Worm (Caenorhabditis elegans) whole organism, midembryonic: ENCODE results near the gene F15H10.5.

Experiments used
- T22C8.4 ChIP-seq: fragments of 200-800 bp; sonication (Bioruptor generic); IDR thresholded peaks from 2 replicates; pipeline ENCODE4 v1.3.6; 2022; ENCODE audit warnings: missing genetic modification characterization, missing compliant biosample characterization
- cog-1 ChIP-seq: sonication (generic microtip); optimal IDR thresholded peaks from 2 replicates; lab custom pipeline; 2016; ENCODE audit warnings: missing genetic modification characterization, missing compliant biosample characterization
- flt-1 ChIP-seq: fragments of 200-800 bp; sonication (Bioruptor generic); IDR thresholded peaks from 2 replicates; pipeline ENCODE4 v1.3.6; 2022; ENCODE audit warnings: missing genetic modification characterization, missing compliant biosample characterization
- klf-2 ChIP-seq: fragments of 200-800 bp; sonication (Bioruptor generic); conservative IDR thresholded peaks from 2 replicates; pipeline ENCODE4 v1.3.6; 2022; ENCODE audit warnings: missing genetic modification reagents, missing genetic modification characterization, missing compliant biosample characterization
- med-1 ChIP-seq: sonication (generic microtip); optimal IDR thresholded peaks from 2 replicates; lab custom pipeline; 2017; ENCODE audit warnings: missing genetic modification characterization, mild to moderate bottlenecking, missing compliant biosample characterization, antibody characterized with exemption, missing genetic modification reagents; ENCODE audit not compliant: insufficient read depth
- ref-1 ChIP-seq: fragments of 200-800 bp; sonication (Bioruptor generic); conservative IDR thresholded peaks from 2 replicates; pipeline ENCODE4 v1.3.6; 2022; ENCODE audit warnings: missing genetic modification reagents, missing genetic modification characterization, missing compliant biosample characterization
- tab-1 ChIP-seq: fragments of 200-800 bp; sonication (Bioruptor generic); IDR thresholded peaks from 2 replicates; pipeline ENCODE4 v1.3.6; 2022; ENCODE audit warnings: missing genetic modification characterization, missing compliant biosample characterization
- ztf-23 ChIP-seq: fragments of 200-800 bp; sonication (Bioruptor generic); IDR thresholded peaks from 2 replicates; pipeline ENCODE4 v1.3.6; 2022; ENCODE audit warnings: missing genetic modification reagents, missing genetic modification characterization, missing compliant biosample characterization
- ztf-29 ChIP-seq: fragments of 200-800 bp; sonication (Bioruptor generic); IDR thresholded peaks from 2 replicates; pipeline ENCODE4 v1.3.6; 2022; ENCODE audit warnings: missing genetic modification reagents, missing genetic modification characterization, missing compliant biosample characterization

The F15H10.5 gene

ce11 chrV:10383950-10384349, 34.9 kb downstream of the F15H10.5 start, which contains the start of gene spe-10:
Gene spe-10 (plus strand): TSS chrV:10384250.
- TF ChIP-seq T22C8.4 (GFP tag; lab: Robert Waterston, UW), result no peak
- TF ChIP-seq med-1 (GFP tag; lab: Kevin White, UChicago), result no peak
- TF ChIP-seq ref-1 (GFP tag; lab: Robert Waterston, UW), result no peak
- TF ChIP-seq tab-1 (GFP tag; lab: Robert Waterston, UW), result no peak
- TF ChIP-seq cog-1 (tag; lab: Kevin White, UChicago), result no peak
- no peak for TF ChIP-seq klf-2 (GFP tag; lab: Robert Waterston, UW)
- TF ChIP-seq ztf-23 (GFP tag; lab: Robert Waterston, UW), result no peak
- no peak for TF ChIP-seq flt-1 (GFP tag; lab: Robert Waterston, UW)
- no peak for TF ChIP-seq ztf-29 (GFP tag; lab: Robert Waterston, UW)

ce11 chrV:10382142-10382541, 36.7 kb downstream of the F15H10.5 start, which contains the start of gene pqn-2:
Gene pqn-2 (plus strand): TSS chrV:10382442.
- no peak for TF ChIP-seq tab-1 (GFP tag; lab: Robert Waterston, UW)
- TF ChIP-seq ref-1 (GFP tag; lab: Robert Waterston, UW), result no peak

ce11 chrV:10381726-10382125, 37.1 kb downstream of the F15H10.5 start, which contains the start of gene abu-1:
Gene abu-1 (minus strand): TSS chrV:10381826.
- no peak for TF ChIP-seq med-1 (GFP tag; lab: Kevin White, UChicago)
- no peak for TF ChIP-seq flt-1 (GFP tag; lab: Robert Waterston, UW)
- TF ChIP-seq klf-2 (GFP tag; lab: Robert Waterston, UW), result no peak
- no peak for TF ChIP-seq ref-1 (GFP tag; lab: Robert Waterston, UW)
- no peak for TF ChIP-seq tab-1 (GFP tag; lab: Robert Waterston, UW)

ce11 chrV:10379761-10380160, 39.1 kb downstream of the F15H10.5 start:
- no peak for TF ChIP-seq flt-1 (GFP tag; lab: Robert Waterston, UW)
- no peak for TF ChIP-seq med-1 (GFP tag; lab: Kevin White, UChicago)
- TF ChIP-seq tab-1 (GFP tag; lab: Robert Waterston, UW), result no peak
- TF ChIP-seq ztf-23 (GFP tag; lab: Robert Waterston, UW), result no peak
- no peak for TF ChIP-seq ztf-29 (GFP tag; lab: Robert Waterston, UW)
- TF ChIP-seq ref-1 (GFP tag; lab: Robert Waterston, UW), result no peak
- TF ChIP-seq cog-1 (tag; lab: Kevin White, UChicago), result no peak
- no peak for TF ChIP-seq T22C8.4 (GFP tag; lab: Robert Waterston, UW)
- no peak for TF ChIP-seq klf-2 (GFP tag; lab: Robert Waterston, UW)

ce11 chrV:10379293-10379692, 39.6 kb downstream of the F15H10.5 start, which contains the start of gene AC3.12:
Gene AC3.12 (minus strand): TSS chrV:10379393.
- TF ChIP-seq ref-1 (GFP tag; lab: Robert Waterston, UW) (no peak), klf-2 (GFP tag; lab: Robert Waterston, UW) (no peak)

ce11 chrV:10371951-10372350, 46.9 kb downstream of the F15H10.5 start, which contains the start of gene ugt-49:
Gene ugt-49 (plus strand): TSS chrV:10372321.
- TF ChIP-seq tab-1 (GFP tag; lab: Robert Waterston, UW) (no peak), med-1 (GFP tag; lab: Kevin White, UChicago) (no peak), cog-1 (tag; lab: Kevin White, UChicago) (no peak), T22C8.4 (GFP tag; lab: Robert Waterston, UW) (no peak), ztf-29 (GFP tag; lab: Robert Waterston, UW) (no peak), flt-1 (GFP tag; lab: Robert Waterston, UW) (no peak), klf-2 (GFP tag; lab: Robert Waterston, UW) (no peak), ztf-23 (GFP tag; lab: Robert Waterston, UW) (no peak), ref-1 (GFP tag; lab: Robert Waterston, UW) (no peak)

- TF ChIP-seq cog-1 (tag; lab: Kevin White, UChicago), result no peak
- no peak for TF ChIP-seq flt-1 (GFP tag; lab: Robert Waterston, UW)
- TF ChIP-seq med-1 (GFP tag; lab: Kevin White, UChicago), result no peak
- no peak for TF ChIP-seq tab-1 (GFP tag; lab: Robert Waterston, UW)
- no peak for TF ChIP-seq ref-1 (GFP tag; lab: Robert Waterston, UW)
- TF ChIP-seq ztf-29 (GFP tag; lab: Robert Waterston, UW), result no peak
- TF ChIP-seq ztf-23 (GFP tag; lab: Robert Waterston, UW), result no peak
- TF ChIP-seq T22C8.4 (GFP tag; lab: Robert Waterston, UW), result no peak
- TF ChIP-seq klf-2 (GFP tag; lab: Robert Waterston, UW), result no peak
Measured at ce11 chrV:10371177-10371576, 47.7 kb downstream of the F15H10.5 start.

ce11 chrV:10368256-10368655, 50.6 kb downstream of the F15H10.5 start, which contains the start of gene sri-20:
Gene sri-20 (plus strand): TSS chrV:10368556.
- no peak for TF ChIP-seq ztf-23 (GFP tag; lab: Robert Waterston, UW)
- TF ChIP-seq flt-1 (GFP tag; lab: Robert Waterston, UW), result no peak
- TF ChIP-seq ref-1 (GFP tag; lab: Robert Waterston, UW), result no peak
- TF ChIP-seq ztf-29 (GFP tag; lab: Robert Waterston, UW), result no peak
- TF ChIP-seq klf-2 (GFP tag; lab: Robert Waterston, UW), result no peak
- no peak for TF ChIP-seq cog-1 (tag; lab: Kevin White, UChicago)
- no peak for TF ChIP-seq tab-1 (GFP tag; lab: Robert Waterston, UW)
- no peak for TF ChIP-seq T22C8.4 (GFP tag; lab: Robert Waterston, UW)
- no peak for TF ChIP-seq med-1 (GFP tag; lab: Kevin White, UChicago)
